Fruit fly (Drosophila melanogaster) whole organism, embryonic: ENCODE data around the gene CG18428.

ENCODE experiments used
- Awh ChIP-seq: fragments of 200-800 bp; sonication (Bioruptor generic); IDR thresholded peaks from 2 replicates; pipeline ENCODE4, ENCODE4 v1.3.6; 2022; ENCODE audit warnings: missing biosample characterization, missing genetic modification characterization
- Bgb ChIP-seq: fragments of 200-800 bp; sonication (Bioruptor generic); IDR thresholded peaks from 2 replicates; pipeline ENCODE4 v1.3.6; 2022; ENCODE audit warnings: missing biosample characterization, missing genetic modification characterization; ENCODE audit not compliant: partially characterized antibody
- CG10209 ChIP-seq: fragments of 200-800 bp; sonication (Bioruptor generic); optimal IDR thresholded peaks from 3 replicates; lab custom pipeline; 2017; ENCODE audit warnings: missing biosample characterization, mild to moderate bottlenecking, missing genetic modification characterization, missing genetic modification reagents
- CG1024 ChIP-seq: fragments of 200-800 bp; sonication (Bioruptor generic); IDR thresholded peaks from 2 replicates; pipeline ENCODE4 v1.3.6; 2022; ENCODE audit warnings: missing biosample characterization, missing genetic modification characterization
- CG10321 ChIP-seq: fragments of 200-800 bp; sonication (Bioruptor generic); IDR thresholded peaks from 2 replicates; pipeline ENCODE4 v1.3.6; 2022; ENCODE audit warnings: missing biosample characterization, missing genetic modification characterization
- CG10565 ChIP-seq: fragments of 200-800 bp; sonication (Bioruptor generic); optimal IDR thresholded peaks from 3 replicates; lab custom pipeline; 2016; ENCODE audit warnings: missing biosample characterization, mild to moderate bottlenecking, missing genetic modification characterization
- CG10654 ChIP-seq: fragments of 200-800 bp; sonication (Bioruptor generic); optimal IDR thresholded peaks from 2 replicates; lab custom pipeline; 2016; ENCODE audit warnings: missing biosample characterization, missing genetic modification characterization
- CG11695 ChIP-seq: fragments of 200-800 bp; sonication (Bioruptor generic); IDR thresholded peaks from 3 replicates; pipeline ENCODE4 v1.3.6; 2022; ENCODE audit warnings: missing biosample characterization, missing genetic modification characterization
- CG13287 ChIP-seq: fragments of 200-800 bp; sonication (Bioruptor generic); IDR thresholded peaks from 2 replicates; pipeline ENCODE4 v1.3.6; 2022; ENCODE audit warnings: missing biosample characterization, missing genetic modification characterization; ENCODE audit not compliant: partially characterized antibody
- CG13894 ChIP-seq: fragments of 200-800 bp; sonication (Bioruptor generic); optimal IDR thresholded peaks from 3 replicates; lab custom pipeline; 2018; ENCODE audit warnings: missing biosample characterization, mild to moderate bottlenecking, missing genetic modification characterization, moderate library complexity
- CG15601 ChIP-seq: fragments of 200-800 bp; sonication (Bioruptor generic); optimal IDR thresholded peaks from 3 replicates; lab custom pipeline; 2019; ENCODE audit warnings: missing biosample characterization, mild to moderate bottlenecking, missing genetic modification characterization, moderate library complexity
- CG17568 ChIP-seq: fragments of 200-800 bp; sonication (Bioruptor generic); optimal IDR thresholded peaks from 2 replicates; lab custom pipeline; 2018; ENCODE audit warnings: missing biosample characterization, mild to moderate bottlenecking, missing genetic modification characterization, moderate library complexity
- CG1792 ChIP-seq: fragments of 200-800 bp; sonication (Bioruptor generic); optimal IDR thresholded peaks from 2 replicates; lab custom pipeline; 2016; ENCODE audit warnings: missing biosample characterization, missing genetic modification characterization
- CG18262 ChIP-seq: fragments of 200-800 bp; optimal IDR thresholded peaks from 3 replicates; lab custom pipeline; 2019; ENCODE audit warnings: missing biosample characterization, mild to moderate bottlenecking, missing genetic modification characterization, moderate library complexity
- CG18619 ChIP-seq: fragments of 200-800 bp; sonication (Bioruptor generic); optimal IDR thresholded peaks from 3 replicates; lab custom pipeline; 2017; ENCODE audit warnings: missing biosample characterization, mild to moderate bottlenecking, missing genetic modification characterization
- CG3163 ChIP-seq: fragments of 200-800 bp; sonication (Bioruptor generic); optimal IDR thresholded peaks from 3 replicates; lab custom pipeline; 2016; ENCODE audit warnings: missing biosample characterization, missing genetic modification characterization
- CG4707 ChIP-seq: fragments of 200-800 bp; sonication (Bioruptor generic); optimal IDR thresholded peaks from 2 replicates; lab custom pipeline; 2018; ENCODE audit warnings: missing biosample characterization, mild to moderate bottlenecking, missing genetic modification characterization, moderate library complexity
- CG6272 ChIP-seq: fragments of 200-800 bp; sonication (Bioruptor generic); IDR thresholded peaks from 2 replicates; pipeline ENCODE4 v1.3.6; 2022; ENCODE audit warnings: missing biosample characterization, missing genetic modification characterization
- CG6813 ChIP-seq: fragments of 200-800 bp; sonication (Bioruptor generic); optimal IDR thresholded peaks from 2 replicates; lab custom pipeline; 2017; ENCODE audit warnings: missing biosample characterization, missing genetic modification characterization, mild to moderate bottlenecking, moderate library complexity, missing genetic modification reagents
- CG7839 ChIP-seq: fragments of 200-800 bp; sonication (Bioruptor generic); optimal IDR thresholded peaks from 3 replicates; lab custom pipeline; 2018; ENCODE audit warnings: missing biosample characterization, mild to moderate bottlenecking, missing genetic modification characterization, moderate library complexity
- CG7987 ChIP-seq: fragments of 200-800 bp; sonication (Bioruptor generic); optimal IDR thresholded peaks from 2 replicates; lab custom pipeline; 2018; ENCODE audit warnings: missing biosample characterization, mild to moderate bottlenecking, missing genetic modification characterization, moderate library complexity
- CoRest ChIP-seq: fragments of 200-800 bp; sonication (Bioruptor generic); optimal IDR thresholded peaks from 3 replicates; lab custom pipeline; 2018; ENCODE audit warnings: missing biosample characterization, mild to moderate bottlenecking, missing genetic modification characterization, moderate library complexity
- Gug ChIP-seq: fragments of 200-800 bp; sonication (Bioruptor generic); IDR thresholded peaks from 4 replicates; pipeline ENCODE4 v1.3.6; 2022; ENCODE audit warnings: missing biosample characterization, missing genetic modification characterization
- H15 ChIP-seq: fragments of 200-800 bp; sonication (Bioruptor generic); IDR thresholded peaks from 3 replicates; pipeline ENCODE4 v1.3.6; 2022; ENCODE audit warnings: missing biosample characterization, missing genetic modification characterization
- Mrtf ChIP-seq: fragments of 200-800 bp; sonication (Bioruptor generic); IDR thresholded peaks from 3 replicates; pipeline ENCODE4 v1.3.6; 2022; ENCODE audit warnings: missing biosample characterization, missing genetic modification characterization
- NK7.1 ChIP-seq: fragments of 200-800 bp; sonication (Bioruptor generic); optimal IDR thresholded peaks from 3 replicates; lab custom pipeline; 2016; ENCODE audit warnings: missing biosample characterization, missing genetic modification characterization
- Neu2 ChIP-seq: fragments of 200-800 bp; sonication (Bioruptor generic); optimal IDR thresholded peaks from 3 replicates; lab custom pipeline; 2016; ENCODE audit warnings: missing biosample characterization, missing genetic modification characterization, borderline replicate concordance
- Spps ChIP-seq: fragments of 200-800 bp; sonication (Bioruptor generic); optimal IDR thresholded peaks from 2 replicates; lab custom pipeline; 2018; ENCODE audit warnings: missing biosample characterization, mild to moderate bottlenecking, missing genetic modification characterization
- Taf1 ChIP-seq: fragments of 200-800 bp; sonication (Bioruptor generic); IDR thresholded peaks from 2 replicates; pipeline ENCODE4 v1.3.6; 2022; ENCODE audit warnings: missing biosample characterization, missing genetic modification characterization
- Tbp ChIP-seq: fragments of >200 bp; optimal IDR thresholded peaks from 2 replicates; lab custom pipeline; 2018; ENCODE audit warnings: missing biosample characterization, missing genetic modification characterization
- Trl ChIP-seq, 3 experiments: fragments of >200 bp in 2 of 3; fragments of 200-800 bp in 1 of 3; sonication (Bioruptor generic) in 1 of 3; optimal IDR thresholded peaks; 2 replicates in 1 of 3; 3 replicates in 2 of 3; lab custom pipeline; 2016 to 2017; ENCODE audit warnings: missing biosample characterization in 1 of 3, missing genetic modification characterization in 1 of 3
- chn ChIP-seq: fragments of 200-800 bp; sonication (Bioruptor generic); optimal IDR thresholded peaks from 2 replicates; lab custom pipeline; 2016; ENCODE audit warnings: missing biosample characterization, missing genetic modification characterization
- dati ChIP-seq: fragments of 200-800 bp; sonication (Bioruptor generic); IDR thresholded peaks from 2 replicates; pipeline ENCODE4 v1.3.6; 2022; ENCODE audit warnings: missing biosample characterization, missing genetic modification characterization
- fd96Cb ChIP-seq: fragments of 200-800 bp; sonication (Bioruptor generic); optimal IDR thresholded peaks from 2 replicates; lab custom pipeline; 2018; ENCODE audit warnings: missing biosample characterization, mild to moderate bottlenecking, missing genetic modification characterization, moderate library complexity
- grn ChIP-seq: fragments of 200-800 bp; sonication (Bioruptor generic); optimal IDR thresholded peaks from 3 replicates; lab custom pipeline; 2017; ENCODE audit warnings: missing biosample characterization, missing genetic modification characterization
- gt ChIP-seq: fragments of 200-800 bp; sonication (Bioruptor generic); IDR thresholded peaks from 2 replicates; pipeline ENCODE4 v1.3.6; 2022; ENCODE audit warnings: missing biosample characterization, missing genetic modification characterization
- kay ChIP-seq: fragments of 200-800 bp; sonication (Bioruptor generic); optimal IDR thresholded peaks from 2 replicates; lab custom pipeline; 2016; ENCODE audit warnings: missing biosample characterization, missing genetic modification characterization
- knrl ChIP-seq: fragments of 200-800 bp; sonication (Bioruptor generic); IDR thresholded peaks from 3 replicates; pipeline ENCODE4 v1.3.6; 2022; ENCODE audit warnings: missing biosample characterization, missing genetic modification characterization; ENCODE audit not compliant: partially characterized antibody
- lab ChIP-seq: fragments of 200-800 bp; sonication (Bioruptor generic); optimal IDR thresholded peaks from 3 replicates; lab custom pipeline; 2017; ENCODE audit warnings: missing biosample characterization, missing genetic modification characterization, mild to moderate bottlenecking, moderate library complexity, missing genetic modification reagents
- lmd ChIP-seq: fragments of 200-800 bp; sonication (Bioruptor generic); IDR thresholded peaks from 2 replicates; pipeline ENCODE4 v1.3.6; 2022; ENCODE audit warnings: missing biosample characterization, missing genetic modification characterization
- nom ChIP-seq: fragments of 200-800 bp; sonication (Bioruptor generic); optimal IDR thresholded peaks from 2 replicates; lab custom pipeline; 2017; ENCODE audit warnings: missing biosample characterization, missing genetic modification characterization, mild to moderate bottlenecking, moderate library complexity, missing genetic modification reagents
- odd ChIP-seq: fragments of 200-800 bp; sonication (Bioruptor generic); optimal IDR thresholded peaks from 2 replicates; lab custom pipeline; 2017; ENCODE audit warnings: missing biosample characterization, mild to moderate bottlenecking, missing genetic modification characterization
- ranshi ChIP-seq: fragments of 200-800 bp; sonication (Bioruptor generic); IDR thresholded peaks from 2 replicates; pipeline ENCODE4 v1.3.6; 2022; ENCODE audit warnings: missing biosample characterization, missing genetic modification characterization
- sim ChIP-seq: fragments of 200-800 bp; sonication (Bioruptor generic); IDR thresholded peaks from 2 replicates; pipeline ENCODE4 v1.3.6; 2022; ENCODE audit warnings: missing biosample characterization, missing genetic modification characterization
- slbo ChIP-seq: fragments of 200-800 bp; sonication (Bioruptor generic); IDR thresholded peaks from 2 replicates; pipeline ENCODE4 v1.3.6; 2022; ENCODE audit warnings: missing biosample characterization, missing genetic modification characterization
- so ChIP-seq: fragments of 200-800 bp; sonication (Bioruptor generic); IDR thresholded peaks from 3 replicates; pipeline ENCODE4 v1.3.6; 2022; ENCODE audit warnings: missing biosample characterization, missing genetic modification characterization
- vnd ChIP-seq: fragments of 200-800 bp; sonication (Bioruptor generic); IDR thresholded peaks from 3 replicates; pipeline ENCODE4 v1.3.6; 2022; ENCODE audit warnings: missing biosample characterization, missing genetic modification characterization; ENCODE audit not compliant: partially characterized antibody
- zfh1 ChIP-seq: fragments of 200-800 bp; sonication (Bioruptor generic); IDR thresholded peaks from 3 replicates; pipeline ENCODE4 v1.3.6; 2022; ENCODE audit warnings: missing biosample characterization, missing genetic modification characterization

The CG18428 gene

dm6 chr3R:24151924-24152809 is 43.0 kb downstream of the CG18428 start, which contains the start of the genes p38a and CG6178 (continued):
- TF ChIP-seq lab (peak; percentile 98), sim (GFP tag; lab: Robert Waterston, UW) (peak; percentile 89), CG1024 (GFP tag; lab: Robert Waterston, UW) (peak; percentile 83), Taf1 (GFP tag; lab: Robert Waterston, UW) (peak; percentile 88), CoRest (peak; percentile 99), CG17568 (GFP tag; lab: Kevin White, UChicago) (peak; percentile 81), Spps (peak; percentile 92), H15 (GFP tag; lab: Robert Waterston, UW) (peak; percentile 93), CG18262 (peak; percentile 99), vnd (no peak), Mrtf (peak; percentile 95), CG3163 (GFP tag; lab: Kevin White, UChicago) (peak; percentile 14), CG7987 (peak; percentile 89), lmd (GFP tag; lab: Robert Waterston, UW) (peak; percentile 98), nom (peak; percentile 94), CG10565 (GFP tag; lab: Kevin White, UChicago) (peak; percentile 45), knrl (GFP tag; lab: Robert Waterston, UW) (no peak), CG18619 (GFP tag; lab: Kevin White, UChicago) (peak; percentile 97), slbo (peak; percentile 98), CG7839 (tag; lab: Kevin White, UChicago) (peak; percentile 99), Gug (GFP tag; lab: Robert Waterston, UW) (peak; percentile 95), Tbp (GFP tag; lab: Kevin White, UChicago) (no peak), CG10321 (GFP tag; lab: Robert Waterston, UW) (peak; percentile 77; the same call in 1 of the 2 replicates), CG6272 (peak; percentile 94), CG1792 (no peak), CG11695 (peak; percentile 98), CG15601 (tag; lab: Kevin White, UChicago) (peak; percentile 95), ranshi (peak; percentile 97), gt (peak; percentile 86), CG6813 (peak; percentile 94), kay (peak; percentile 92), Bgb (peak; percentile 8; the same call in 1 of the 2 replicates), dati (GFP tag; lab: Robert Waterston, UW) (peak; percentile 84), CG10209 (GFP tag; lab: Kevin White, UChicago) (peak; percentile 98), grn (GFP tag; lab: Kevin White, UChicago) (peak; percentile 84), odd (peak; percentile 96), CG13287 (GFP tag; lab: Robert Waterston, UW) (no peak), chn (peak; percentile 46), fd96Cb (tag; lab: Kevin White, UChicago) (peak; percentile 98), CG10654 (GFP tag; lab: Kevin White, UChicago) (peak; percentile 95), Awh (GFP tag; lab: Robert Waterston, UW) (peak; percentile 96), CG13894 (tag; lab: Kevin White, UChicago) (peak; percentile 96), Trl (optimal IDR thresholded peaks at IDR 0.05; lab: Kevin White, UChicago) (no peak), Trl (GFP tag; optimal IDR thresholded peaks at IDR 0.05; lab: Kevin White, UChicago) (peak; percentile 15), NK7.1 (GFP tag; lab: Kevin White, UChicago) (no peak), CG4707 (GFP tag; lab: Kevin White, UChicago) (peak; percentile 75), zfh1 (GFP tag; lab: Robert Waterston, UW) (peak; percentile 93), Neu2 (GFP tag; lab: Kevin White, UChicago) (no peak), so (GFP tag; lab: Robert Waterston, UW) (peak; percentile 96)
